Worm (Caenorhabditis elegans): ENCODE results near the gene psd-1.

Gene psd-1

DNA sequence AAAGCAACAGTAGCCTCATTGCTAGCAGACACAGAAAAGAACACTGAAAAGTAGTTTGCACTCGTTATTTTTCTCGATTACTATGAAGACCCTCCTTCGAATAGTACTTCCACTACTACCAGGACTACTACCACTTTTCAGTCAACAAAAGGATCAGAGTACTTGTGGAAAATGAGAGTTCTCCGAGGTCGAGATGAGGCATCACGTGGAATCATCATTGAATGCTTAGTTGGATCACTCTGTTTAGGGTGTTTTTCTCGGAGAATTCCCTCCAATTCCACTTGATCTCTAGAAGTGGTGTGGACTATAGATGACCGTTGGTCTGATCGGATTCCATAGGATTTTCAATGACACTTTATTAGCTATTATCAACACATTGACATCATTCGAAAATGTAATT, 25.6 kb upstream of the psd-1 start:
- TF ChIP-seq tbx-7 (tag; optimal IDR thresholded peaks at IDR 0.05) (no peak), fkh-10 (GFP tag; optimal IDR thresholded peaks at IDR 0.05) (no peak), ceh-18 (tag; optimal IDR thresholded peaks at IDR 0.05) (no peak), unc-3 (GFP tag; conservative IDR thresholded peaks at IDR 0.05) (no peak), unc-3 (tag; optimal IDR thresholded peaks at IDR 0.05) (no peak), ttx-3 (tag; optimal IDR thresholded peaks at IDR 0.05) (no peak), sox-2 (GFP tag; IDR thresholded peaks at IDR 0.05) (no peak), pag-3 (tag; optimal IDR thresholded peaks at IDR 0.05; ENCODE audit: borderline replicate concordance) (no peak), dve-1 (tag; optimal IDR thresholded peaks at IDR 0.05) (no peak), pha-2 (tag; optimal IDR thresholded peaks at IDR 0.05) (no peak)

DNA sequence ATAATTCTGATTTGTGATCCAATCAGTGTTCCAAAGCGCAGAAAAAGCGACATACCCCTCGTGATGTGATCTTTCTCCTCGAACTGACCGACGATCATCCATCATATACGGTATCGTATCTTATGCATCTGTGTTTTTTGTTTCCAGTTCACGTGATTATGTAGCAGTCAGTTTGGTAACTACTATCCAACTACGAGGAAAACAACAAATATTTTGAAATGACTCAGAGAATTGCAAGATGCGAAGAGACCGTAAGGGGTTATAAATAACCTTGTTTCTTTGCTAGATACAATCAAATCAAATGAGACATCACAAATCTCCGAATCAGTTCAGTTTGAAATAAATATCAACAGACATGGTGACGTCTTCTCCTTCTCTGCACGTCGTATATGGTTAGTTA, 25.0 kb upstream of the psd-1 start:
- no peak for TF ChIP-seq tbx-7 (tag; optimal IDR thresholded peaks at IDR 0.05)
- no peak for TF ChIP-seq nhr-11 (tag; optimal IDR thresholded peaks at IDR 0.05)
- no peak for TF ChIP-seq ceh-31 (tag; optimal IDR thresholded peaks at IDR 0.05)
- TF ChIP-seq ets-4 (tag; optimal IDR thresholded peaks at IDR 0.05) = no peak
- TF ChIP-seq K09A11.1 (tag; optimal IDR thresholded peaks at IDR 0.05; ENCODE audit: insufficient read depth) = no peak
- no peak for TF ChIP-seq ztf-16 (tag; optimal IDR thresholded peaks at IDR 0.05)
- no peak for TF ChIP-seq ceh-48 (tag; optimal IDR thresholded peaks at IDR 0.05)
- no peak for TF ChIP-seq madf-2 (tag; optimal IDR thresholded peaks at IDR 0.05)
- TF ChIP-seq ceh-2 (tag; optimal IDR thresholded peaks at IDR 0.05) = no peak
- no peak for TF ChIP-seq dve-1 (tag; optimal IDR thresholded peaks at IDR 0.05)
- no peak for TF ChIP-seq pqm-1 (tag; optimal IDR thresholded peaks at IDR 0.05)
- no peak for TF ChIP-seq C38D4.7 (GFP tag; optimal IDR thresholded peaks at IDR 0.05)
- TF ChIP-seq ceh-14 (tag; optimal IDR thresholded peaks at IDR 0.05) = no peak
- no peak for TF ChIP-seq pha-2 (tag; optimal IDR thresholded peaks at IDR 0.05)
- no peak for TF ChIP-seq T23F11.4 (GFP tag; optimal IDR thresholded peaks at IDR 0.05)
- TF ChIP-seq elt-2 (tag; optimal IDR thresholded peaks at IDR 0.05) = no peak
- no peak for TF ChIP-seq unc-55 (GFP tag; optimal IDR thresholded peaks at IDR 0.05)
- TF ChIP-seq ceh-19 (GFP tag; optimal IDR thresholded peaks at IDR 0.05) = no peak
- no peak for TF ChIP-seq unc-3 (GFP tag; conservative IDR thresholded peaks at IDR 0.05)
- TF ChIP-seq unc-3 (tag; optimal IDR thresholded peaks at IDR 0.05) = no peak

DNA sequence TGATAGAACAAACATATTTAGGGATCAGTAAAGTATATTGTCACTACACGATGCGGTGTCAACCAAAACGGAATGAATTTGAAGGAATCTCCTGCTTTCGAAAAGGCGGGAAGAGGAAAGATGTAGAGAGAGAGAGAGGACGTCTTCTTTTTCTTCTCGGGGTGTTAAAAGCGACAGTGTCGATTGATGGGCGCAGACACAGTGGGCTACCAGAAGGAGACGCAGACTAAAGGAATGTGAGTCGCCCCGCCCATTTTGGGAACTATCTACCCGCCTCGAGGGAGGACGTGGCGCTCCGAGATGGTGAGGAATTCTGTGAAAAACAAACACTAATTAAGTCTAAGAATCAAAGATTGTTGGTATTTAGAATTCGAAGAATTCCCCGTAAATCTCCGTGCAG, 24.3 kb upstream of the psd-1 start, which contains the start of the genes B0361.14 and B0361.9:
TSS of gene B0361.14 (minus strand) at position 66 of the 400 bp plus-strand sequence.
TSS of gene B0361.9 (minus strand) at position 166 of the 400 bp plus-strand sequence.
- TF ChIP-seq ceh-31 (tag; optimal IDR thresholded peaks at IDR 0.05) (no peak), ref-2 (tag; optimal IDR thresholded peaks at IDR 0.05) (peak; percentile 6)

DNA sequence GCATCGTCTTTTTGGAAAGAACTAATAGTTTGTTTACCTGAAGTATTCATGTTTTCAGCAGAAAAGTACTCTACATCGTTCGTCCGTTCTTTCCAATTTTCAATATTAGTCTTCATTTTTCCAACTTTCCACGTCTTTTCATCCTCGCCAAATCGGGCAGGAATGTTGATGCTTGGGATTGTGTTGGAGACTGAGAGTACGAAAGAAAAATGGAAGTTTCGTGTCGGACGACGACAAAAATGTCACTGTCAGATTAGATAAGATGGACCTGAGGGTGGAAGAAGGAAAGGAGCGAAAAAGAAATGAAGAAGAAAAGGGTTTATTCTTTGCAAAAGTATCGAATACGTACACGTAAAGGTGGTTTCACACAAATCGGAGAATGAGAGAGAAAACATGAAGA, 22.8 kb upstream of the psd-1 start:
- no peak for TF ChIP-seq unc-3 (GFP tag; conservative IDR thresholded peaks at IDR 0.05)
- TF ChIP-seq unc-3 (tag; optimal IDR thresholded peaks at IDR 0.05) = no peak
- TF ChIP-seq sox-2 (GFP tag; IDR thresholded peaks at IDR 0.05) = no peak

DNA sequence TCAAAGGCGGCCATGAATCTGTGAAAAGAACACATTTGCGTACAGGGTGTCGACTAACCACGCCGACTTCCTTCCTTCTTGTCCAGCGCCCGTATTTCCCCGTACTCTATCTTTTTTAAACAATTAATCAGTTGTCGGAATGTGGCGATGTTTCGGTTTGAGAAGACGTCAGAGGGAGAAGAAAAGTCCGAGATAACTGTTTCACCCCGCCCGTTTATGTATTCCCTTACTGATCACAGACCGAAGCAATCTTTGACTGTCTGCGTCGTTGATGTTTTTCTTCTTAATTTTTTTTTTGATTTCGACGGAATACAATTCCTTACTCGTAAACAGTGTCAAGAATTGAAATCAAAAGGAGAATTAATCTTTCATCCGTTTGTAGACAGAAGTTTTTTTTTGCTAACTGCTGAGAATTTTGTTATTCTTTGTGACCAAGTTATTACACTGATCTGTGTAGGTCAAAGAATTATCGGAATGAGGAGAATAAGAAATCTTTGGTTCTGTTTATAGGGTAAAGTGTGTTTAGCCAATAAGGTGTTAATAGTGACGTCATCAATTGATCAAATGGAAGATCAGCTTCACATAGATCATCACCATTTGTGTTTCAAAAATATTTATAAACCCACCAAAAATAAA, 22.0 kb upstream of the psd-1 start:
- TF ChIP-seq pat-9 (tag; optimal IDR thresholded peaks at IDR 0.05) = no peak
- no peak for TF ChIP-seq che-1 (tag; optimal IDR thresholded peaks at IDR 0.05)
- TF ChIP-seq Y22D7AL.16 (tag; optimal IDR thresholded peaks at IDR 0.05) = no peak

- TF ChIP-seq ztf-16 (tag; optimal IDR thresholded peaks at IDR 0.05) (no peak), ceh-14 (tag; optimal IDR thresholded peaks at IDR 0.05) (no peak), hlh-15 (tag; optimal IDR thresholded peaks at IDR 0.05) (no peak), ceh-31 (tag; optimal IDR thresholded peaks at IDR 0.05) (no peak), madf-2 (tag; optimal IDR thresholded peaks at IDR 0.05) (no peak), gmeb-2 (tag; optimal IDR thresholded peaks at IDR 0.05) (no peak), F13H6.1 (tag; optimal IDR thresholded peaks at IDR 0.05) (no peak), fax-1 (tag; optimal IDR thresholded peaks at IDR 0.05) (no peak), mec-3 (tag; optimal IDR thresholded peaks at IDR 0.05; ENCODE audit: borderline replicate concordance) (no peak), K09A11.1 (tag; optimal IDR thresholded peaks at IDR 0.05; ENCODE audit: insufficient read depth) (no peak), rnt-1 (tag; optimal IDR thresholded peaks at IDR 0.05) (no peak), che-1 (tag; optimal IDR thresholded peaks at IDR 0.05) (no peak), sox-2 (GFP tag; IDR thresholded peaks at IDR 0.05) (no peak), pag-3 (tag; optimal IDR thresholded peaks at IDR 0.05; ENCODE audit: borderline replicate concordance) (no peak), dmd-4 (tag; optimal IDR thresholded peaks at IDR 0.05; ENCODE audit: borderline replicate concordance) (no peak), pqm-1 (tag; optimal IDR thresholded peaks at IDR 0.05) (no peak), unc-86 (tag; optimal IDR thresholded peaks at IDR 0.05) (no peak), nhr-232 (tag; optimal IDR thresholded peaks at IDR 0.05) (no peak), ceh-22 (tag; optimal IDR thresholded peaks at IDR 0.05) (no peak)
Observed at ce11 chrIII:7296092-7296668, 21.0 kb upstream of the psd-1 start.
